Worm (Caenorhabditis elegans) whole organism, L1 larva: ENCODE measurements around the gene unc-39.

ENCODE experiments used
- C04F5.9 ChIP-seq: sonication (generic microtip); optimal IDR thresholded peaks from 2 replicates; lab custom pipeline; 2016; ENCODE audit warnings: missing genetic modification characterization, missing compliant biosample characterization
- C34B4.2 ChIP-seq: sonication (generic microtip); optimal IDR thresholded peaks from 2 replicates; lab custom pipeline; 2017; ENCODE audit warnings: mild to moderate bottlenecking, missing genetic modification characterization, missing compliant biosample characterization
- F16B12.6 ChIP-seq: fragments of 150-350 bp; optimal IDR thresholded peaks from 2 replicates; lab custom pipeline; 2014; ENCODE audit warnings: missing biosample characterization, missing genetic modification characterization
- Y116A8C.19 ChIP-seq: sonication (generic microtip); optimal IDR thresholded peaks from 2 replicates; lab custom pipeline; 2016; ENCODE audit warnings: missing compliant biosample characterization, missing genetic modification characterization, borderline replicate concordance
- ama-1 ChIP-seq: fragments of 150-350 bp; optimal IDR thresholded peaks from 2 replicates; lab custom pipeline; 2014
- blmp-1 ChIP-seq: fragments of 150-350 bp; optimal IDR thresholded peaks from 2 replicates; lab custom pipeline; 2014; ENCODE audit warnings: missing biosample characterization, missing genetic modification characterization
- ceh-63 ChIP-seq: fragments of 200-800 bp; sonication (Bioruptor generic); optimal IDR thresholded peaks from 2 replicates; lab custom pipeline; 2018; ENCODE audit warnings: mild to moderate bottlenecking, missing genetic modification characterization, missing compliant biosample characterization
- ceh-8 ChIP-seq: fragments of 200-800 bp; sonication (Bioruptor generic); optimal IDR thresholded peaks from 2 replicates; lab custom pipeline; 2018; ENCODE audit warnings: mild to moderate bottlenecking, missing genetic modification characterization, moderate library complexity, missing compliant biosample characterization
- ceh-82 ChIP-seq, 3 experiments: fragments of 150-350 bp in 1 of 3; sonication (generic microtip) in 2 of 3; optimal IDR thresholded peaks; 2 replicates each; lab custom pipeline; 2014 to 2017; ENCODE audit warnings: missing biosample characterization in 3 of 3, missing genetic modification characterization in 3 of 3
- ceh-90 ChIP-seq: sonication (generic microtip); optimal IDR thresholded peaks from 2 replicates; lab custom pipeline; 2016; ENCODE audit warnings: missing genetic modification characterization, missing compliant biosample characterization
- ces-1 ChIP-seq: fragments of 150-350 bp; optimal IDR thresholded peaks from 2 replicates; lab custom pipeline; 2014; ENCODE audit warnings: missing biosample characterization, missing genetic modification reagents, missing genetic modification characterization
- dpl-1 ChIP-seq, 3 experiments: fragments of 150-350 bp in 2 of 3; sonication (generic microtip) in 1 of 3; optimal IDR thresholded peaks; 2 replicates each; lab custom pipeline; 2014 to 2017; ENCODE audit warnings: missing biosample characterization in 3 of 3, missing genetic modification characterization in 3 of 3, missing genetic modification reagents in 3 of 3
- dsc-1 ChIP-seq: sonication (generic microtip); optimal IDR thresholded peaks from 2 replicates; lab custom pipeline; 2016; ENCODE audit warnings: mild to moderate bottlenecking, missing genetic modification characterization, missing compliant biosample characterization
- efl-1 ChIP-seq, 4 experiments: fragments of 150-350 bp; optimal IDR thresholded peaks in 3 of 4; peaks in 1 of 4; 1 replicate in 1 of 4; 2 replicates in 3 of 4; lab custom pipeline; 2014; ENCODE audit warnings: missing biosample characterization in 2 of 4, missing genetic modification characterization in 2 of 4, missing genetic modification reagents in 2 of 4
- efl-3 ChIP-seq: fragments of 200-800 bp; sonication (Bioruptor generic); optimal IDR thresholded peaks from 2 replicates; lab custom pipeline; 2018; ENCODE audit warnings: mild to moderate bottlenecking, missing genetic modification characterization, missing compliant biosample characterization
- egl-13 ChIP-seq: sonication (generic microtip); optimal IDR thresholded peaks from 2 replicates; lab custom pipeline; 2016; ENCODE audit warnings: missing genotype, missing genetic modification reagents, missing genetic modification characterization, missing compliant biosample characterization
- egl-27 ChIP-seq, 2 experiments: fragments of 150-350 bp in 1 of 2; sonication (generic microtip); optimal IDR thresholded peaks; 3 replicates each; lab custom pipeline; 2017 to 2018; ENCODE audit warnings: missing biosample characterization in 2 of 2, missing genetic modification characterization in 2 of 2, missing genetic modification reagents in 2 of 2
- elt-3 ChIP-seq, 6 experiments: fragments of 150-350 bp in 1 of 6; sonication (generic microtip); optimal IDR thresholded peaks; 2 replicates each; lab custom pipeline; 2017 to 2018; ENCODE audit warnings: missing biosample characterization in 6 of 6, missing genetic modification characterization in 6 of 6, inconsistent platforms in 1 of 6
- ets-5 ChIP-seq: fragments of 200-800 bp; sonication (Bioruptor generic); IDR thresholded peaks from 2 replicates; pipeline ENCODE4 v1.3.6; 2022; ENCODE audit warnings: missing genetic modification characterization, missing compliant biosample characterization
- fkh-10 ChIP-seq: sonication (generic microtip); optimal IDR thresholded peaks from 2 replicates; lab custom pipeline; 2017; ENCODE audit warnings: missing biosample characterization, missing genetic modification reagents, missing genetic modification characterization
- fkh-4 ChIP-seq: sonication (generic microtip); optimal IDR thresholded peaks from 2 replicates; lab custom pipeline; 2016; ENCODE audit warnings: missing compliant biosample characterization, missing genetic modification characterization, borderline replicate concordance
- hlh-4 ChIP-seq: sonication (generic microtip); optimal IDR thresholded peaks from 2 replicates; lab custom pipeline; 2016; ENCODE audit warnings: mild to moderate bottlenecking, missing genetic modification characterization, missing compliant biosample characterization
- hpl-2 ChIP-seq: fragments of 150-350 bp; optimal IDR thresholded peaks from 2 replicates; lab custom pipeline; 2014; ENCODE audit warnings: missing biosample characterization, missing genetic modification reagents, missing genetic modification characterization
- jun-1 ChIP-seq: fragments of 150-350 bp; optimal IDR thresholded peaks from 2 replicates; lab custom pipeline; 2014; ENCODE audit warnings: missing biosample characterization, missing genetic modification reagents, missing genetic modification characterization
- lin-13 ChIP-seq: fragments of 150-350 bp; optimal IDR thresholded peaks from 2 replicates; lab custom pipeline; 2014; ENCODE audit warnings: missing biosample characterization, missing genetic modification reagents, missing genetic modification characterization
- lin-15B ChIP-seq: fragments of 150-350 bp; sonication (generic microtip); optimal IDR thresholded peaks from 3 replicates; lab custom pipeline; 2014; ENCODE audit warnings: missing biosample characterization, missing genetic modification characterization
- lin-35 ChIP-seq, 2 experiments: fragments of 150-350 bp; optimal IDR thresholded peaks; 2 replicates each; lab custom pipeline; 2014; ENCODE audit warnings: missing biosample characterization in 2 of 2, missing genetic modification characterization in 2 of 2, missing genetic modification reagents in 2 of 2
- lir-3 ChIP-seq: sonication (generic microtip); optimal IDR thresholded peaks from 2 replicates; lab custom pipeline; 2016; ENCODE audit warnings: mild to moderate bottlenecking, missing genetic modification characterization, moderate library complexity, missing compliant biosample characterization; ENCODE audit not compliant: poor library complexity
- lsy-2 ChIP-seq, 2 experiments: fragments of 150-350 bp; optimal IDR thresholded peaks; 2 replicates each; lab custom pipeline; 2014; ENCODE audit warnings: missing biosample characterization in 2 of 2, missing genetic modification characterization in 2 of 2
- mdl-1 ChIP-seq, 2 experiments: fragments of 150-350 bp; optimal IDR thresholded peaks; 2 replicates each; lab custom pipeline; 2014 to 2017; ENCODE audit warnings: missing biosample characterization in 2 of 2, missing genetic modification characterization in 2 of 2, inconsistent platforms in 1 of 2
- mep-1 ChIP-seq: fragments of 150-350 bp; optimal IDR thresholded peaks from 2 replicates; lab custom pipeline; 2014; ENCODE audit warnings: missing biosample characterization, missing genetic modification characterization
- nhr-11 ChIP-seq: fragments of 150-350 bp; optimal IDR thresholded peaks from 2 replicates; lab custom pipeline; 2014; ENCODE audit warnings: missing biosample characterization, missing genetic modification characterization
- nhr-12 ChIP-seq: sonication (generic microtip); optimal IDR thresholded peaks from 2 replicates; lab custom pipeline; 2017; ENCODE audit warnings: missing biosample characterization, missing genetic modification characterization
- nhr-237 ChIP-seq: fragments of 150-350 bp; optimal IDR thresholded peaks from 2 replicates; lab custom pipeline; 2014; ENCODE audit warnings: missing biosample characterization, missing genetic modification characterization
- nhr-47 ChIP-seq: sonication (generic microtip); optimal IDR thresholded peaks from 2 replicates; lab custom pipeline; 2016; ENCODE audit warnings: mild to moderate bottlenecking, missing genetic modification characterization, moderate library complexity, missing compliant biosample characterization
- nhr-71 ChIP-seq: sonication (generic microtip); optimal IDR thresholded peaks from 2 replicates; lab custom pipeline; 2016; ENCODE audit warnings: mild to moderate bottlenecking, missing genetic modification characterization, moderate library complexity, missing compliant biosample characterization
- rnt-1 ChIP-seq: sonication (generic microtip); optimal IDR thresholded peaks from 2 replicates; lab custom pipeline; 2016; ENCODE audit warnings: mild to moderate bottlenecking, missing genetic modification characterization, moderate library complexity, missing compliant biosample characterization
- snpc-4 ChIP-seq: fragments of 150-350 bp; optimal IDR thresholded peaks from 2 replicates; lab custom pipeline; 2014; ENCODE audit warnings: missing biosample characterization, missing genetic modification characterization
- snu-23 ChIP-seq: sonication (generic microtip); optimal IDR thresholded peaks from 2 replicates; lab custom pipeline; 2016; ENCODE audit warnings: missing genetic modification characterization, missing compliant biosample characterization
- sptf-1 ChIP-seq: fragments of 150-350 bp; optimal IDR thresholded peaks from 2 replicates; lab custom pipeline; 2014; ENCODE audit warnings: missing biosample characterization, missing genetic modification characterization
- sup-37 ChIP-seq: fragments of 200-800 bp; sonication (Bioruptor generic); optimal IDR thresholded peaks from 2 replicates; lab custom pipeline; 2018; ENCODE audit warnings: mild to moderate bottlenecking, missing genetic modification characterization, missing compliant biosample characterization
- swsn-7 ChIP-seq: sonication (generic microtip); optimal IDR thresholded peaks from 2 replicates; lab custom pipeline; 2016; ENCODE audit warnings: missing genetic modification characterization, missing compliant biosample characterization
- tlp-1 ChIP-seq: fragments of 150-350 bp; optimal IDR thresholded peaks from 2 replicates; lab custom pipeline; 2014; ENCODE audit warnings: missing biosample characterization, missing genetic modification characterization
- unc-86 ChIP-seq: sonication (generic microtip); optimal IDR thresholded peaks from 2 replicates; lab custom pipeline; 2016; ENCODE audit warnings: missing genetic modification characterization, missing compliant biosample characterization
- vab-15 ChIP-seq: sonication (generic microtip); optimal IDR thresholded peaks from 2 replicates; lab custom pipeline; 2017; ENCODE audit warnings: missing genotype, mild to moderate bottlenecking, missing genetic modification characterization, missing compliant biosample characterization
- zag-1 ChIP-seq: fragments of 150-350 bp; optimal IDR thresholded peaks from 2 replicates; lab custom pipeline; 2014; ENCODE audit warnings: missing biosample characterization, missing genetic modification characterization
- ztf-4 ChIP-seq: fragments of 150-350 bp; optimal IDR thresholded peaks from 2 replicates; lab custom pipeline; 2014; ENCODE audit warnings: missing biosample characterization, missing genetic modification characterization

unc-39 gene

ce11 chrV:14347234-14347826 is 25.5 kb upstream of the unc-39 start, which contains the start of gene cept-2 (continued):
- TF ChIP-seq lir-3 (tag; lab: Kevin White, UChicago) (peak; percentile 93), Y116A8C.19 (no peak), lsy-2 (tag; optimal IDR thresholded peaks at IDR 0.05; lab: Kevin White, UChicago) (peak; percentile 93 to 96), snpc-4 (peak; percentile 89)
- TF ChIP-seq, all 84 proteins: peak for 67

DNA sequence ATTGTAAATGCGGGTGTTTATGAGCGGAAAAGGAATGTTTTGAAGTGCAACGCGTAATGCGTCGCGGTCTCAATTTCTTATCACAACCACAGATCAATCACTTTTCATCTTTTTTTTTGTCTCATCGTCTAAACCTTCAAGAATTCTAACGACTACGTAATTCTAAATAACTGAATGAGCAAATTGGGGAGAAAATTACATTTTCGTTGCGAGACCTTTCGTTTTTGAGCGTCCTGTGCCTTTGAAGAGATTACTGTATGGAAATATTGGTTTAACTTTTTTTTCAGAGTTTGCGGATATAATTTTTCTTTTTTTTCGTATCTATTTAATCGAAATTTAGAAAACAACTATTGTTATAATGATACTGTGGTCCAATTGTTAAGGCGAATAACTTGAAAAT is 22.4 kb upstream of the unc-39 start:
- TF ChIP-seq lin-35 (GFP tag; optimal IDR thresholded peaks at IDR 0.05; lab: Kevin White, UChicago), result peak in 1 of 2 experiments; percentile 35
- peak; percentile 44 for TF ChIP-seq blmp-1 (tag; lab: Kevin White, UChicago)
- TF ChIP-seq lsy-2 (tag; optimal IDR thresholded peaks at IDR 0.05; lab: Kevin White, UChicago), result no peak

DNA sequence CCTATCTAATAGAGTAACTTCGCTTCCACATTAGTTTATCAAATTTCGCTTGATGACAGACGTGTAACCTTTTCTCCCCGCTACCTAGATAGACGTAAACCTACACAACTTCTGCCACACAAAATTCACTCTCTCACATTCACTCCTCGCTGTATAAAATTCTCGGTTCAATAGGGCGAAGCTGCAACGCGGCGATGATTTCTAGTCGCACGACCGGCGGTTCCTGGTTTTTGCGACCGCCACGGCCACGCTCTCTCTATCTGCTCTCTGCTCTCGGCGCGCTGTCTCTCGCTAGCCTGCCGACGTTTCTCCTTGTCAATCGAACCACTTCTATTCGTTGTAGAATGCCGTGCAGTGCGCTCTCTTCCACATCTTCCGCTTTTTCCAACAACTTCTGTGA is 21.9 kb upstream of the unc-39 start:
- peak; percentile 82 to 87 for TF ChIP-seq efl-1 (optimal IDR thresholded peaks at IDR 0.05; lab: Kevin White, UChicago)
- TF ChIP-seq efl-1 (GFP tag; optimal IDR thresholded peaks at IDR 0.05 in 1 of 2; lab: Kevin White, UChicago), result peak; percentile 77 to 97
- peak; percentile 79 for TF ChIP-seq swsn-7 (tag; lab: Kevin White, UChicago)
- TF ChIP-seq snpc-4, result peak; percentile 62
- no peak for TF ChIP-seq fkh-4 (tag; lab: Kevin White, UChicago)
- TF ChIP-seq lin-13, result peak; percentile 63
- peak; percentile 20 for TF ChIP-seq F16B12.6 (tag; lab: Kevin White, UChicago)
- TF ChIP-seq snu-23, result peak; percentile 91
- TF ChIP-seq jun-1, result peak; percentile 51
- peak; percentile 58 to 84 for TF ChIP-seq lsy-2 (tag; optimal IDR thresholded peaks at IDR 0.05; lab: Kevin White, UChicago)
- no peak for TF ChIP-seq tlp-1 (tag; lab: Kevin White, UChicago)
- no peak for TF ChIP-seq ceh-8 (GFP tag; lab: Kevin White, UChicago)
- no peak for TF ChIP-seq ztf-4 (tag; lab: Kevin White, UChicago)
- no peak for TF ChIP-seq C04F5.9 (tag; lab: Kevin White, UChicago)
- TF ChIP-seq nhr-237 (tag; lab: Kevin White, UChicago), result peak; percentile 58
- TF ChIP-seq zag-1 (tag; lab: Kevin White, UChicago), result no peak
- TF ChIP-seq hpl-2 (GFP tag; lab: Kevin White, UChicago), result peak; percentile 38
- TF ChIP-seq ama-1, result no peak
- TF ChIP-seq nhr-47 (tag; lab: Kevin White, UChicago), result peak; percentile 77
- peak; percentile 65 to 75 (median 72) for TF ChIP-seq dpl-1 (GFP tag; optimal IDR thresholded peaks at IDR 0.05; lab: Kevin White, UChicago)
- no peak for TF ChIP-seq sup-37 (GFP tag; lab: Kevin White, UChicago)
- TF ChIP-seq ceh-90 (tag; lab: Kevin White, UChicago), result no peak
- peak in 4 of 6 experiments; percentile 15 to 82 (median 30) for TF ChIP-seq elt-3 (tag; optimal IDR thresholded peaks at IDR 0.05; lab: Kevin White, UChicago)
- TF ChIP-seq C34B4.2 (tag; lab: Kevin White, UChicago), result no peak
- peak; percentile 71 for TF ChIP-seq mep-1 (tag; lab: Kevin White, UChicago)
- no peak for TF ChIP-seq nhr-12
- peak; percentile 82 for TF ChIP-seq nhr-71 (tag; lab: Kevin White, UChicago)
- TF ChIP-seq egl-27 (tag; optimal IDR thresholded peaks at IDR 0.05; lab: Kevin White, UChicago), result peak; percentile 13 to 19
- TF ChIP-seq ces-1, result no peak
- TF ChIP-seq efl-3 (GFP tag; lab: Kevin White, UChicago), result no peak
- peak; percentile 83 for TF ChIP-seq lin-15B (tag; lab: Kevin White, UChicago)
- no peak for TF ChIP-seq hlh-4 (tag; lab: Kevin White, UChicago)
- TF ChIP-seq sptf-1, result no peak
- peak; percentile 70 for TF ChIP-seq fkh-10
- peak; percentile 67 for TF ChIP-seq egl-13 (tag; lab: Kevin White, UChicago)
- TF ChIP-seq ceh-63 (GFP tag; lab: Kevin White, UChicago), result no peak
- TF ChIP-seq vab-15 (tag; lab: Kevin White, UChicago), result no peak
- peak; percentile 35 for TF ChIP-seq dsc-1 (tag; lab: Kevin White, UChicago)
- TF ChIP-seq rnt-1 (tag; lab: Kevin White, UChicago), result peak; percentile 73
- no peak for TF ChIP-seq ets-5
- TF ChIP-seq unc-86 (tag; lab: Kevin White, UChicago), result peak; percentile 73
- TF ChIP-seq mdl-1 (tag; optimal IDR thresholded peaks at IDR 0.05; lab: Kevin White, UChicago), result peak in 1 of 2 experiments; percentile 64
- TF ChIP-seq ceh-82 (tag; optimal IDR thresholded peaks at IDR 0.05; lab: Kevin White, UChicago), result peak; percentile 59 to 94 (median 59)
- no peak for TF ChIP-seq nhr-11 (tag; lab: Kevin White, UChicago)
